Fruit fly (Drosophila melanogaster): ENCODE data around the gene ppk28.

Gene ppk28

DNA sequence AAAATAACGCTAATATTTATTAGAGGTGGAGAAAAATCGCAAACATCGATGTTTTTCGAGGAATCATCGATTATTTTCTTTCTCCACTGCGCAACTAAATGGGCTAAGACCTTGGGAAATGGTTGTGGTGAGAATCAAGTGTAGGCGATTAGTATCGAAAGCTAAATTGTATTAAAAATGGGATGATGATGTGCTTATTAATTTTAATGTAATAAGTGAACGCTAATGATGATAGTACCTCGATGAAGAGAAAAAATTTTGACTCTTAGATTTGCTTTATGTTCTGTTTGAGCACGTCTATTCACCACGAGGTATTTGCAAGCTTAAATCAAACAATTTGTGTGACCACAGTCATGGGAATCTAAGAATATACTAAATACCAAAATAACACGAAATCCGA, 2.6 kb upstream of the ppk28 start, which contains the start of the genes Rai1 and CG13005 (continued):
- TF ChIP-seq Mad (GFP tag; optimal IDR thresholded peaks at IDR 0.05): no peak
- TF ChIP-seq peb (GFP tag; IDR thresholded peaks at IDR 0.05): no peak
- TF ChIP-seq B-H1 (GFP tag; IDR thresholded peaks at IDR 0.05): no peak
- TF ChIP-seq ato (GFP tag; IDR thresholded peaks at IDR 0.05; ENCODE audit: partially characterized antibody): peak; percentile 72
- TF ChIP-seq Hmx (GFP tag; optimal IDR thresholded peaks at IDR 0.05): no peak
- peak; percentile 13 for TF ChIP-seq CG4617 (GFP tag; optimal IDR thresholded peaks at IDR 0.05; ENCODE audit: borderline replicate concordance)
- no peak for TF ChIP-seq esg (GFP tag; conservative IDR thresholded peaks at IDR 0.05)
- no peak for TF ChIP-seq B-H2 (GFP tag; optimal IDR thresholded peaks at IDR 0.05)
- no peak for TF ChIP-seq ttk (GFP tag; IDR thresholded peaks at IDR 0.05)
- no peak for TF ChIP-seq sc (optimal IDR thresholded peaks at IDR 0.05)
- no peak for TF ChIP-seq sc (GFP tag; optimal IDR thresholded peaks at IDR 0.05)
- TF ChIP-seq CG8089 (GFP tag; optimal IDR thresholded peaks at IDR 0.05): no peak
- no peak for TF ChIP-seq CG5245 (GFP tag; optimal IDR thresholded peaks at IDR 0.05)
- no peak for TF ChIP-seq CG11560 (tag; IDR thresholded peaks at IDR 0.05)
- peak; percentile 86; the same call in 2 of the 3 replicates for TF ChIP-seq CG6791 (GFP tag; IDR thresholded peaks at IDR 0.05; ENCODE audit: partially characterized antibody)
- TF ChIP-seq Fer3 (tag; optimal IDR thresholded peaks at IDR 0.05): no peak
- TF ChIP-seq crol (GFP tag; IDR thresholded peaks at IDR 0.05): no peak
- no peak for TF ChIP-seq Fer2 (tag; optimal IDR thresholded peaks at IDR 0.05)
- peak; percentile 81 for TF ChIP-seq HLH4C (GFP tag; IDR thresholded peaks at IDR 0.05; ENCODE audit: partially characterized antibody)
- TF ChIP-seq H15 (GFP tag; IDR thresholded peaks at IDR 0.05): no peak
- TF ChIP-seq CG6765 (GFP tag; optimal IDR thresholded peaks at IDR 0.05): no peak
- TF ChIP-seq Pdp1 (GFP tag; optimal IDR thresholded peaks at IDR 0.05): no peak
- TF ChIP-seq mam (GFP tag; optimal IDR thresholded peaks at IDR 0.05): no peak
- TF ChIP-seq seq (GFP tag; IDR thresholded peaks at IDR 0.05): no peak
- TF ChIP-seq luna (GFP tag; optimal IDR thresholded peaks at IDR 0.05): no peak
- TF ChIP-seq CG12942 (GFP tag; optimal IDR thresholded peaks at IDR 0.05): no peak
- TF ChIP-seq ap (GFP tag; IDR thresholded peaks at IDR 0.05): no peak
- TF ChIP-seq onecut (GFP tag; IDR thresholded peaks at IDR 0.05): no peak
- TF ChIP-seq CG6689 (GFP tag; IDR thresholded peaks at IDR 0.05): no peak
- TF ChIP-seq CG5180 (GFP tag; optimal IDR thresholded peaks at IDR 0.05): no peak
- peak; percentile 72 for TF ChIP-seq nerfin-2 (GFP tag; IDR thresholded peaks at IDR 0.05; ENCODE audit: partially characterized antibody)
- TF ChIP-seq pb (GFP tag; optimal IDR thresholded peaks at IDR 0.05): no peak
- no peak for TF ChIP-seq CG1792 (GFP tag; optimal IDR thresholded peaks at IDR 0.05)
- no peak for TF ChIP-seq chm (GFP tag; IDR thresholded peaks at IDR 0.05)
- no peak for TF ChIP-seq CG43689 (GFP tag; IDR thresholded peaks at IDR 0.05)
- no peak for TF ChIP-seq fd102C (GFP tag; optimal IDR thresholded peaks at IDR 0.05)
- TF ChIP-seq psq (GFP tag; optimal IDR thresholded peaks at IDR 0.05): no peak
- no peak for TF ChIP-seq Hr78 (GFP tag; optimal IDR thresholded peaks at IDR 0.05)
- TF ChIP-seq CG9437 (GFP tag; optimal IDR thresholded peaks at IDR 0.05): no peak
- TF ChIP-seq Hey (tag; optimal IDR thresholded peaks at IDR 0.05): no peak
- no peak for TF ChIP-seq CG30403 (GFP tag; optimal IDR thresholded peaks at IDR 0.05)
- TF ChIP-seq bab2 (GFP tag; optimal IDR thresholded peaks at IDR 0.05): no peak
- TF ChIP-seq CG12391 (tag; optimal IDR thresholded peaks at IDR 0.05): no peak
- TF ChIP-seq Dad (GFP tag; optimal IDR thresholded peaks at IDR 0.05): no peak
- TF ChIP-seq CG6272 (GFP tag; IDR thresholded peaks at IDR 0.05): no peak
- TF ChIP-seq ken (GFP tag; IDR thresholded peaks at IDR 0.05): no peak
- TF ChIP-seq CG7556 (GFP tag; optimal IDR thresholded peaks at IDR 0.05): no peak
- TF ChIP-seq CG42726 (GFP tag; IDR thresholded peaks at IDR 0.05; ENCODE audit: partially characterized antibody): peak; percentile 67; the same call in 1 of the 2 replicates
- TF ChIP-seq Nf-YC (tag; optimal IDR thresholded peaks at IDR 0.05): no peak
- TF ChIP-seq NC2β (GFP tag; optimal IDR thresholded peaks at IDR 0.05): no peak
- TF ChIP-seq CG12155 (GFP tag; optimal IDR thresholded peaks at IDR 0.05): no peak
- TF ChIP-seq CG13775 (GFP tag; optimal IDR thresholded peaks at IDR 0.05): no peak

Data from whole organism, embryonic.